Worm (Caenorhabditis elegans) whole organism, mixed stage, embryonic: ENCODE measurements around the gene dmsr-7.

Source experiments
- ces-1 ChIP-seq: fragments of 150-350 bp; optimal IDR thresholded peaks from 2 replicates; lab custom pipeline; 2014; ENCODE audit warnings: missing biosample characterization, missing genetic modification reagents, missing genetic modification characterization
- drap-1 ChIP-seq: fragments of 200-800 bp; sonication (Bioruptor generic); optimal IDR thresholded peaks from 3 replicates; lab custom pipeline; 2018; ENCODE audit warnings: mild to moderate bottlenecking, missing genetic modification characterization, missing compliant biosample characterization
- ham-2 ChIP-seq: fragments of 200-800 bp; sonication (Bioruptor generic); optimal IDR thresholded peaks from 2 replicates; lab custom pipeline; 2018; ENCODE audit warnings: mild to moderate bottlenecking, missing genetic modification characterization, missing compliant biosample characterization
- hlh-1 ChIP-seq: fragments of 150-350 bp; optimal IDR thresholded peaks from 2 replicates; lab custom pipeline; 2014; ENCODE audit warnings: missing biosample characterization, missing genetic modification reagents, missing genetic modification characterization
- lsy-2 ChIP-seq: fragments of 150-350 bp; optimal IDR thresholded peaks from 2 replicates; lab custom pipeline; 2014; ENCODE audit warnings: missing biosample characterization, missing genetic modification characterization
- nhr-12 ChIP-seq: fragments of 150-350 bp; optimal IDR thresholded peaks from 2 replicates; lab custom pipeline; 2014; ENCODE audit warnings: missing biosample characterization, missing genetic modification characterization
- nhr-237 ChIP-seq: fragments of 150-350 bp; optimal IDR thresholded peaks from 2 replicates; lab custom pipeline; 2014; ENCODE audit warnings: missing biosample characterization, missing genetic modification characterization
- nhr-76 ChIP-seq: sonication (generic microtip); optimal IDR thresholded peaks from 2 replicates; lab custom pipeline; 2017; ENCODE audit warnings: missing biosample characterization, missing genetic modification characterization
- sptf-1 ChIP-seq: sonication (generic microtip); optimal IDR thresholded peaks from 2 replicates; lab custom pipeline; 2017; ENCODE audit warnings: mild to moderate bottlenecking, missing genetic modification characterization, moderate library complexity, missing compliant biosample characterization
- unc-62 ChIP-seq: fragments of 150-350 bp; optimal IDR thresholded peaks from 2 replicates; lab custom pipeline; 2014; ENCODE audit warnings: missing biosample characterization, missing genetic modification reagents, missing genetic modification characterization
- ztf-11 ChIP-seq: fragments of 150-350 bp; optimal IDR thresholded peaks from 2 replicates; lab custom pipeline; 2014; ENCODE audit warnings: missing biosample characterization, missing genetic modification characterization

DNA sequence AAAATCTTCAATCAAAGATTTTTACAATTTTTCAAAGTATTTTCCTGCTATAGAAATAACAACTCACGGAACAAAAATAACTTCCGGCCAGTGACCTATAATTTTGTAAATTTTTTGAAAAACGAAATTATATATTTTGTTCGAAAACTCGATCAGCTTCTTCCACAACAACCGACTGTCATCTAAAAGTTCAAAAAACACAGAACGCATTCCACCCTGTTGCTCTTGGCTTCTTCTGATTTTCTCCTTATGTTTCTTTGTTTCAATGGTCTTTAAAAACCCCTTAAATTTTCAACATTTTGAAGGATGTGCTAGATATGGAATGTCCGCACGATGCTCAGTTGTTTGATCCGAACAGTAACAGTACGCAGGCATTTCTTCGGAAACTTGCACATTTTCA, at the start of gene dmsr-7:
- TF ChIP-seq nhr-237 (tag; lab: Kevin White, UChicago) (no peak), lsy-2 (no peak), drap-1 (GFP tag; lab: Kevin White, UChicago) (no peak), sptf-1 (no peak), nhr-12 (no peak), hlh-1 (tag; lab: Kevin White, UChicago) (no peak), ham-2 (GFP tag; lab: Kevin White, UChicago) (no peak), nhr-76 (tag; lab: Kevin White, UChicago) (no peak), ztf-11 (tag; lab: Kevin White, UChicago) (no peak), unc-62 (GFP tag; lab: Kevin White, UChicago) (no peak), ces-1 (GFP tag; lab: Kevin White, UChicago) (no peak)
